Fruit fly (Drosophila melanogaster) ovary, adult (tissue): ENCODE measurements around the gene CG1492.

Source experiments
- CG17801 ChIP-seq: fragments of 200-800 bp; optimal IDR thresholded peaks from 2 replicates; lab custom pipeline; 2019; ENCODE audit warnings: missing biosample characterization, mild to moderate bottlenecking, missing genetic modification characterization, moderate library complexity; ENCODE audit not compliant: partially characterized antibody

Gene CG1492

dm6 chrX:12012149-12013097 is at the start of gene CG1492, which contains the start of gene regucalcin:
Gene CG1492, minus strand, starts transcription at chrX:12012211.
Gene regucalcin, plus strand, starts transcription at chrX:12012377.
- no peak for TF ChIP-seq CG17801 (GFP tag; lab: Kevin White, UChicago)

dm6 chrX:12059495-12059894 is 47.5 kb upstream of the CG1492 start, which contains the start of gene Muc11A:
Gene Muc11A, plus strand, starts transcription at chrX:12059795.
- no peak for TF ChIP-seq CG17801 (GFP tag; lab: Kevin White, UChicago)

dm6 chrX:12056535-12056934 is 44.5 kb upstream of the CG1492 start, which contains the start of gene Uch-L5R:
Gene Uch-L5R, minus strand, starts transcription at chrX:12056635.
- no peak for TF ChIP-seq CG17801 (GFP tag; lab: Kevin White, UChicago)

dm6 chrX:12050292-12050691 is 38.3 kb upstream of the CG1492 start:
- TF ChIP-seq CG17801 (GFP tag; lab: Kevin White, UChicago), result no peak

- TF ChIP-seq CG17801 (GFP tag; lab: Kevin White, UChicago), result no peak
Observed at dm6 chrX:12043398-12043797, 31.4 kb upstream of the CG1492 start, which contains the start of gene Ten-a. Gene Ten-a, plus strand, starts transcription at chrX:12043698.

- TF ChIP-seq CG17801 (GFP tag; lab: Kevin White, UChicago), result no peak
Observed at dm6 chrX:12035207-12035606, 23.2 kb upstream of the CG1492 start.

dm6 chrX:12034713-12035112 is 22.7 kb upstream of the CG1492 start:
- no peak for TF ChIP-seq CG17801 (GFP tag; lab: Kevin White, UChicago)

- TF ChIP-seq CG17801 (GFP tag; lab: Kevin White, UChicago), result no peak
Observed at dm6 chrX:12032136-12032682, 20.2 kb upstream of the CG1492 start, which contains the start of gene Cyp318a1. Gene Cyp318a1, plus strand, starts transcription at chrX:12032632.

dm6 chrX:12031400-12031799 is 19.4 kb upstream of the CG1492 start, which contains the start of gene Cyp311a1:
Gene Cyp311a1, minus strand, starts transcription at chrX:12031465.
- TF ChIP-seq CG17801 (GFP tag; lab: Kevin White, UChicago), result no peak

- peak; percentile 51 for TF ChIP-seq CG17801 (GFP tag; lab: Kevin White, UChicago)
Observed at dm6 chrX:12028825-12029514, 17.0 kb upstream of the CG1492 start, which contains the start of gene Usp7. Gene Usp7, minus strand, starts transcription at chrX:12029032.

- TF ChIP-seq CG17801 (GFP tag; lab: Kevin White, UChicago), result no peak
Observed at dm6 chrX:12021750-12022149, 9.7 kb upstream of the CG1492 start.

dm6 chrX:12020857-12021256 is 8.8 kb upstream of the CG1492 start, which contains the start of gene Tango4:
Gene Tango4, plus strand, starts transcription at chrX:12021068.
- TF ChIP-seq CG17801 (GFP tag; lab: Kevin White, UChicago), result no peak

- TF ChIP-seq CG17801 (GFP tag; lab: Kevin White, UChicago), result no peak
Observed at dm6 chrX:12018440-12019101, 6.6 kb upstream of the CG1492 start, which contains the start of gene Lsm12a. Gene Lsm12a, plus strand, starts transcription at chrX:12018640.

- no peak for TF ChIP-seq CG17801 (GFP tag; lab: Kevin White, UChicago)
Observed at dm6 chrX:12017815-12018439, 5.9 kb upstream of the CG1492 start, which contains the start of gene Chrac-16. Gene Chrac-16, minus strand, starts transcription at chrX:12017961.
